Fruit fly (Drosophila melanogaster) whole organism, embryonic: ENCODE measurements around the gene cup.
A peak's percentile ranks its signal among the peaks of the same experiment; 100 is the strongest.

Experiments
- Antp ChIP-seq: fragments of 200-800 bp; sonication (Bioruptor generic); optimal IDR thresholded peaks from 3 replicates; lab custom pipeline; 2016; ENCODE audit warnings: missing biosample characterization, missing genetic modification characterization
- Awh ChIP-seq: fragments of 200-800 bp; sonication (Bioruptor generic); IDR thresholded peaks from 2 replicates; pipeline ENCODE4, ENCODE4 v1.3.6; 2022; ENCODE audit warnings: missing biosample characterization, missing genetic modification characterization
- CG1024 ChIP-seq: fragments of 200-800 bp; sonication (Bioruptor generic); IDR thresholded peaks from 2 replicates; pipeline ENCODE4 v1.3.6; 2022; ENCODE audit warnings: missing biosample characterization, missing genetic modification characterization
- CG10267 ChIP-seq: fragments of 200-800 bp; sonication (Bioruptor generic); optimal IDR thresholded peaks from 2 replicates; lab custom pipeline; 2018; ENCODE audit warnings: missing biosample characterization, mild to moderate bottlenecking, missing genetic modification characterization, moderate library complexity
- CG11696 ChIP-seq: fragments of 200-800 bp; sonication (Bioruptor generic); IDR thresholded peaks from 2 replicates; pipeline ENCODE4 v1.3.6; 2022; ENCODE audit warnings: missing biosample characterization, missing genetic modification characterization
- CG12104 ChIP-seq: fragments of 200-800 bp; sonication (Bioruptor generic); optimal IDR thresholded peaks from 3 replicates; lab custom pipeline; 2016; ENCODE audit warnings: missing biosample characterization, missing genetic modification characterization
- CG12299 ChIP-seq: fragments of 200-800 bp; sonication (Bioruptor generic); optimal IDR thresholded peaks from 2 replicates; lab custom pipeline; 2018; ENCODE audit warnings: missing biosample characterization, mild to moderate bottlenecking, missing genetic modification characterization
- CG12942 ChIP-seq: fragments of 200-800 bp; sonication (Bioruptor generic); optimal IDR thresholded peaks from 3 replicates; lab custom pipeline; 2016; ENCODE audit warnings: missing biosample characterization, missing genetic modification characterization
- CG13287 ChIP-seq: fragments of 200-800 bp; sonication (Bioruptor generic); IDR thresholded peaks from 2 replicates; pipeline ENCODE4 v1.3.6; 2022; ENCODE audit warnings: missing biosample characterization, missing genetic modification characterization; ENCODE audit not compliant: partially characterized antibody
- CG14014 ChIP-seq: fragments of 200-800 bp; sonication (Bioruptor generic); IDR thresholded peaks from 2 replicates; pipeline ENCODE4 v1.3.6; 2022; ENCODE audit warnings: missing biosample characterization, missing genetic modification characterization
- CG16815 ChIP-seq: fragments of 200-800 bp; sonication (Bioruptor generic); optimal IDR thresholded peaks from 3 replicates; lab custom pipeline; 2017; ENCODE audit warnings: missing biosample characterization, mild to moderate bottlenecking, missing genetic modification characterization
- CG17829 ChIP-seq: fragments of 200-800 bp; optimal IDR thresholded peaks from 2 replicates; lab custom pipeline; 2019; ENCODE audit warnings: missing biosample characterization, mild to moderate bottlenecking, missing genetic modification characterization, moderate library complexity
- CG18764 ChIP-seq: fragments of 200-800 bp; sonication (Bioruptor generic); optimal IDR thresholded peaks from 3 replicates; lab custom pipeline; 2016; ENCODE audit warnings: missing biosample characterization, missing genetic modification characterization
- CG2116 ChIP-seq: fragments of 200-800 bp; sonication (Bioruptor generic); optimal IDR thresholded peaks from 3 replicates; lab custom pipeline; 2018; ENCODE audit warnings: missing biosample characterization, mild to moderate bottlenecking, missing genetic modification characterization
- CG30403 ChIP-seq: fragments of 200-800 bp; sonication (Bioruptor generic); optimal IDR thresholded peaks from 3 replicates; lab custom pipeline; 2016; ENCODE audit warnings: missing biosample characterization, missing genetic modification characterization
- CG5245 ChIP-seq: fragments of 200-800 bp; sonication (Bioruptor generic); optimal IDR thresholded peaks from 3 replicates; lab custom pipeline; 2016; ENCODE audit warnings: missing biosample characterization, missing genetic modification characterization
- CG7357 ChIP-seq: fragments of 200-800 bp; sonication (Bioruptor generic); IDR thresholded peaks from 3 replicates; pipeline ENCODE4 v1.3.6; 2022; ENCODE audit warnings: missing biosample characterization, missing genetic modification characterization
- CG7786 ChIP-seq: fragments of 200-800 bp; sonication (Bioruptor generic); optimal IDR thresholded peaks from 2 replicates; lab custom pipeline; 2016; ENCODE audit warnings: missing biosample characterization, missing genetic modification characterization
- CG8290 ChIP-seq, 3 experiments: fragments of 200-800 bp; sonication (Bioruptor generic); optimal IDR thresholded peaks; 2 replicates each; lab custom pipeline; 2016 to 2019; ENCODE audit warnings: missing biosample characterization in 3 of 3, missing genetic modification characterization in 3 of 3, mild to moderate bottlenecking in 2 of 3, moderate library complexity in 1 of 3
- CG9932 ChIP-seq: fragments of 200-800 bp; sonication (Bioruptor generic); IDR thresholded peaks from 2 replicates; pipeline ENCODE4 v1.3.6; 2022; ENCODE audit warnings: missing biosample characterization, missing genetic modification characterization
- CTCF ChIP-seq: fragments of 200-800 bp; sonication (Bioruptor generic); optimal IDR thresholded peaks from 2 replicates; lab custom pipeline; 2017; ENCODE audit warnings: missing biosample characterization, mild to moderate bottlenecking, missing genetic modification characterization, moderate library complexity
- Dfd ChIP-seq, 2 experiments: fragments of >200 bp; optimal IDR thresholded peaks; 2 replicates each; lab custom pipeline; 2017; ENCODE audit warnings: missing biosample characterization in 2 of 2, missing genetic modification characterization in 2 of 2
- Dip2 ChIP-seq: fragments of 200-800 bp; sonication (Bioruptor generic); IDR thresholded peaks from 2 replicates; pipeline ENCODE4 v1.3.6; 2022; ENCODE audit warnings: missing biosample characterization, missing genetic modification characterization
- Doc2 ChIP-seq: fragments of 200-800 bp; sonication (Bioruptor generic); IDR thresholded peaks from 2 replicates; pipeline ENCODE4 v1.3.6; 2022; ENCODE audit warnings: missing biosample characterization, missing genetic modification characterization
- Eip74EF ChIP-seq, 2 experiments: fragments of 200-800 bp in 1 of 2; fragments of >200 bp in 1 of 2; sonication (Bioruptor generic) in 1 of 2; optimal IDR thresholded peaks; 2 replicates each; lab custom pipeline; 2017 to 2019; ENCODE audit warnings: missing biosample characterization in 2 of 2, missing genetic modification characterization in 2 of 2, mild to moderate bottlenecking in 1 of 2, moderate library complexity in 1 of 2
- HHEX ChIP-seq: fragments of 200-800 bp; sonication (Bioruptor generic); optimal IDR thresholded peaks from 3 replicates; lab custom pipeline; 2017; ENCODE audit warnings: missing biosample characterization, mild to moderate bottlenecking, missing genetic modification characterization, missing genetic modification reagents
- Myb ChIP-seq: fragments of 200-800 bp; sonication (Bioruptor generic); optimal IDR thresholded peaks from 2 replicates; lab custom pipeline; 2016; ENCODE audit warnings: missing biosample characterization, missing genetic modification characterization
- NK7.1 ChIP-seq: fragments of 200-800 bp; sonication (Bioruptor generic); optimal IDR thresholded peaks from 3 replicates; lab custom pipeline; 2016; ENCODE audit warnings: missing biosample characterization, missing genetic modification characterization
- NfI ChIP-seq: fragments of 200-800 bp; sonication (Bioruptor generic); optimal IDR thresholded peaks from 3 replicates; lab custom pipeline; 2018; ENCODE audit warnings: missing biosample characterization, mild to moderate bottlenecking, missing genetic modification characterization, moderate library complexity
- Optix ChIP-seq: fragments of 200-800 bp; sonication (Bioruptor generic); IDR thresholded peaks from 3 replicates; pipeline ENCODE4 v1.3.6; 2022; ENCODE audit warnings: missing biosample characterization, missing genetic modification characterization
- Sox100B ChIP-seq: fragments of 200-800 bp; sonication (Bioruptor generic); optimal IDR thresholded peaks from 3 replicates; lab custom pipeline; 2018; ENCODE audit warnings: missing biosample characterization, mild to moderate bottlenecking, missing genetic modification characterization
- Tbp ChIP-seq: fragments of >200 bp; optimal IDR thresholded peaks from 2 replicates; lab custom pipeline; 2018; ENCODE audit warnings: missing biosample characterization, missing genetic modification characterization
- chif ChIP-seq, 2 experiments: fragments of 200-800 bp; sonication (Bioruptor generic); optimal IDR thresholded peaks; 3 replicates each; lab custom pipeline; 2016; ENCODE audit warnings: missing biosample characterization in 2 of 2, missing genetic modification characterization in 2 of 2
- dm ChIP-seq: fragments of 200-800 bp; sonication (Bioruptor generic); optimal IDR thresholded peaks from 3 replicates; lab custom pipeline; 2016; ENCODE audit warnings: missing biosample characterization, missing genetic modification characterization
- dmrt99B ChIP-seq: fragments of 200-800 bp; sonication (Bioruptor generic); optimal IDR thresholded peaks from 2 replicates; lab custom pipeline; 2018; ENCODE audit warnings: missing biosample characterization, mild to moderate bottlenecking, missing genetic modification characterization, moderate library complexity
- dpn ChIP-seq, 2 experiments: fragments of 200-800 bp; sonication (Bioruptor generic); optimal IDR thresholded peaks; 3 replicates each; lab custom pipeline; 2016; ENCODE audit warnings: missing biosample characterization in 2 of 2, missing genetic modification characterization in 2 of 2
- exex ChIP-seq: fragments of 200-800 bp; sonication (Bioruptor generic); optimal IDR thresholded peaks from 4 replicates; lab custom pipeline; 2018; ENCODE audit warnings: missing biosample characterization, mild to moderate bottlenecking, missing genetic modification characterization, moderate library complexity
- fd3F ChIP-seq: fragments of 200-800 bp; sonication (Bioruptor generic); optimal IDR thresholded peaks from 2 replicates; lab custom pipeline; 2018; ENCODE audit warnings: missing biosample characterization, mild to moderate bottlenecking, missing genetic modification characterization, moderate library complexity
- fd64A ChIP-seq: fragments of 200-800 bp; sonication (Bioruptor generic); optimal IDR thresholded peaks from 3 replicates; lab custom pipeline; 2018; ENCODE audit warnings: missing biosample characterization, mild to moderate bottlenecking, missing genetic modification characterization
- fd96Cb ChIP-seq: fragments of 200-800 bp; sonication (Bioruptor generic); optimal IDR thresholded peaks from 2 replicates; lab custom pipeline; 2018; ENCODE audit warnings: missing biosample characterization, mild to moderate bottlenecking, missing genetic modification characterization, moderate library complexity
- gcm2 ChIP-seq: fragments of 200-800 bp; sonication (Bioruptor generic); optimal IDR thresholded peaks from 2 replicates; lab custom pipeline; 2016; ENCODE audit warnings: missing biosample characterization, missing genetic modification characterization
- gem ChIP-seq: fragments of 200-800 bp; sonication (Bioruptor generic); optimal IDR thresholded peaks from 2 replicates; lab custom pipeline; 2019; ENCODE audit warnings: missing biosample characterization, mild to moderate bottlenecking, missing genetic modification characterization, moderate library complexity
- gsb ChIP-seq: fragments of 200-800 bp; sonication (Bioruptor generic); IDR thresholded peaks from 2 replicates; pipeline ENCODE4 v1.3.6; 2022; ENCODE audit warnings: missing biosample characterization, missing genetic modification characterization
- hb ChIP-seq: fragments of 200-800 bp; sonication (Bioruptor generic); IDR thresholded peaks from 3 replicates; pipeline ENCODE4 v1.3.6; 2022; ENCODE audit warnings: missing biosample characterization, missing genetic modification characterization; ENCODE audit not compliant: partially characterized antibody
- inv ChIP-seq: fragments of 200-800 bp; sonication (Bioruptor generic); IDR thresholded peaks from 2 replicates; pipeline ENCODE4 v1.3.6; 2022; ENCODE audit warnings: missing biosample characterization, missing genetic modification characterization; ENCODE audit not compliant: partially characterized antibody
- klu ChIP-seq: fragments of 200-800 bp; sonication (Bioruptor generic); IDR thresholded peaks from 2 replicates; pipeline ENCODE4 v1.3.6; 2022; ENCODE audit warnings: missing biosample characterization, missing genetic modification characterization
- nerfin-2 ChIP-seq: fragments of 200-800 bp; sonication (Bioruptor generic); IDR thresholded peaks from 2 replicates; pipeline ENCODE4 v1.3.6; 2022; ENCODE audit warnings: missing biosample characterization, missing genetic modification characterization; ENCODE audit not compliant: partially characterized antibody
- oc ChIP-seq: fragments of 200-800 bp; sonication (Bioruptor generic); optimal IDR thresholded peaks from 2 replicates; lab custom pipeline; 2018; ENCODE audit warnings: missing biosample characterization, mild to moderate bottlenecking, missing genetic modification characterization, moderate library complexity
- prd ChIP-seq, 3 experiments: fragments of >200 bp in 2 of 3; fragments of 200-800 bp in 1 of 3; sonication (Bioruptor generic) in 1 of 3; optimal IDR thresholded peaks in 2 of 3; IDR thresholded peaks in 1 of 3; 2 replicates in 2 of 3; 3 replicates in 1 of 3; pipeline versions ENCODE4 v1.3.6 to Lab custom; 2017 to 2022; ENCODE audit warnings: missing biosample characterization in 1 of 3, missing genetic modification characterization in 1 of 3
- slp2 ChIP-seq: fragments of 200-800 bp; sonication (Bioruptor generic); optimal IDR thresholded peaks from 2 replicates; lab custom pipeline; 2016; ENCODE audit warnings: missing biosample characterization, missing genetic modification characterization
- twi ChIP-seq: fragments of 200-800 bp; optimal IDR thresholded peaks from 2 replicates; lab custom pipeline; 2019; ENCODE audit warnings: missing biosample characterization, mild to moderate bottlenecking, missing genetic modification characterization, moderate library complexity

The cup gene

dm6 chr2L:6700742-6701141 is 37.3 kb downstream of the cup start (continued):
- TF ChIP-seq HHEX (no peak), CG13287 (no peak), fd64A (GFP tag; lab: Kevin White, UChicago) (no peak), Tbp (no peak), NfI (GFP tag; lab: Kevin White, UChicago) (no peak), CG7357 (GFP tag; lab: Robert Waterston, UW) (no peak), dm (GFP tag; lab: Kevin White, UChicago) (no peak), Dip2 (no peak), Sox100B (GFP tag; lab: Kevin White, UChicago) (no peak), NK7.1 (GFP tag; lab: Kevin White, UChicago) (peak; percentile 31), CG18764 (no peak), exex (no peak), slp2 (GFP tag; lab: Kevin White, UChicago) (no peak), Myb (GFP tag; lab: Kevin White, UChicago) (no peak), gem (tag; lab: Kevin White, UChicago) (peak; percentile 55), twi (tag; lab: Kevin White, UChicago) (peak; percentile 43), CG14014 (GFP tag; lab: Robert Waterston, UW) (peak; percentile 39; the same call in 1 of the 2 replicates), CG12942 (GFP tag; lab: Kevin White, UChicago) (peak; percentile 12), prd (optimal IDR thresholded peaks at IDR 0.05; lab: Kevin White, UChicago) (no peak), prd (GFP tag; IDR thresholded peaks at IDR 0.05; lab: Robert Waterston, UW) (peak; percentile 50; the same call in 2 of the 3 replicates), gcm2 (GFP tag; lab: Kevin White, UChicago) (no peak), inv (GFP tag; lab: Robert Waterston, UW) (no peak), oc (peak; percentile 10), gsb (GFP tag; lab: Robert Waterston, UW) (no peak), CG12299 (no peak), chif (GFP tag; optimal IDR thresholded peaks at IDR 0.05; lab: Kevin White, UChicago) (peak; percentile 36), Optix (no peak), CG30403 (no peak), dmrt99B (tag; lab: Kevin White, UChicago) (no peak), CG16815 (no peak), CG17829 (no peak), CG10267 (tag; lab: Kevin White, UChicago) (peak; percentile 36), CTCF (GFP tag; lab: Kevin White, UChicago) (no peak), fd3F (no peak), CG7786 (GFP tag; lab: Kevin White, UChicago) (no peak), Doc2 (GFP tag; lab: Robert Waterston, UW) (no peak), CG2116 (GFP tag; lab: Kevin White, UChicago) (peak; percentile 22), CG12104 (GFP tag; lab: Kevin White, UChicago) (no peak), klu (GFP tag; lab: Robert Waterston, UW) (no peak), Awh (GFP tag; lab: Robert Waterston, UW) (no peak), Antp (GFP tag; lab: Kevin White, UChicago) (no peak), hb (no peak), dpn (GFP tag; optimal IDR thresholded peaks at IDR 0.05; lab: Kevin White, UChicago) (peak in 1 of 2 experiments; percentile 11), Dfd (GFP tag; optimal IDR thresholded peaks at IDR 0.05; lab: Kevin White, UChicago) (no peak), CG5245 (no peak), nerfin-2 (GFP tag; lab: Robert Waterston, UW) (no peak), Eip74EF (GFP tag; optimal IDR thresholded peaks at IDR 0.05; lab: Kevin White, UChicago) (no peak), CG8290 (GFP tag; optimal IDR thresholded peaks at IDR 0.05; lab: Kevin White, UChicago) (peak; percentile 31), CG8290 (tag; optimal IDR thresholded peaks at IDR 0.05; lab: Kevin White, UChicago) (peak in 1 of 2 experiments; percentile 39), CG11696 (GFP tag; lab: Robert Waterston, UW) (no peak), CG1024 (GFP tag; lab: Robert Waterston, UW) (no peak), fd96Cb (tag; lab: Kevin White, UChicago) (peak; percentile 6), CG9932 (GFP tag; lab: Robert Waterston, UW) (no peak)
